Worm (Caenorhabditis elegans): Measurements from ENCODE around the gene F22E5.1.
A peak's percentile ranks its signal among the peaks of the same experiment; 100 is the strongest.
"Not testable (repeated sequence)": the region's sequence is repeated elsewhere in the genome, so short reads cannot be mapped to it uniquely, and the experiment has no call there.

F22E5.1 gene

ce11 chrII:2637359-2637758 lies 36.2 kb upstream of the F22E5.1 start, which contains the start of gene F22E5.21:
Gene F22E5.21, minus strand, starts transcription at chrII:2637459.
- TF ChIP-seq daf-12 (tag; optimal IDR thresholded peaks at IDR 0.05) (no peak), nhr-77 (tag; optimal IDR thresholded peaks at IDR 0.05) (no peak), nhr-67 (tag; optimal IDR thresholded peaks at IDR 0.05) (no peak), unc-39 (tag; optimal IDR thresholded peaks at IDR 0.05) (no peak), tbx-2 (tag; optimal IDR thresholded peaks at IDR 0.05) (no peak), aly-2 (tag; optimal IDR thresholded peaks at IDR 0.05) (no peak), ZK546.5 (tag; optimal IDR thresholded peaks at IDR 0.05) (no peak), R02D3.7 (tag; optimal IDR thresholded peaks at IDR 0.05) (no peak), lsy-12 (tag; optimal IDR thresholded peaks at IDR 0.05) (no peak), nhr-11 (tag; optimal IDR thresholded peaks at IDR 0.05) (no peak), nhr-12 (tag; optimal IDR thresholded peaks at IDR 0.05) (no peak), lin-15B (tag; optimal IDR thresholded peaks at IDR 0.05) (no peak), fkh-10 (GFP tag; optimal IDR thresholded peaks at IDR 0.05) (no peak), mdl-1 (tag; optimal IDR thresholded peaks at IDR 0.05) (no peak), ceh-28 (tag; optimal IDR thresholded peaks at IDR 0.05) (no peak), ama-1 (optimal IDR thresholded peaks at IDR 0.05) (no peak), egl-5 (tag; optimal IDR thresholded peaks at IDR 0.05) (no peak), ceh-82 (tag; optimal IDR thresholded peaks at IDR 0.05) (no peak), lin-39 (tag; optimal IDR thresholded peaks at IDR 0.05) (no peak), nhr-76 (tag; optimal IDR thresholded peaks at IDR 0.05) (no peak)

- TF ChIP-seq fos-1 (tag; optimal IDR thresholded peaks at IDR 0.05) (no peak), ztf-11 (tag; optimal IDR thresholded peaks at IDR 0.05) (no peak), skn-1 (tag; optimal IDR thresholded peaks at IDR 0.05) (peak; percentile 52), pha-4 (tag; optimal IDR thresholded peaks at IDR 0.05) (peak; percentile 32), fkh-10 (GFP tag; optimal IDR thresholded peaks at IDR 0.05) (no peak), ZK546.5 (tag; optimal IDR thresholded peaks at IDR 0.05) (no peak), nhr-25 (tag; optimal IDR thresholded peaks at IDR 0.05) (no peak)
These were observed 35.5 kb upstream of the F22E5.1 start, which contains the start of gene F22E5.9 for ce11 chrII:2638062-2638461. Gene F22E5.9, plus strand, starts transcription at chrII:2638388.

- TF ChIP-seq ceh-82 (tag; optimal IDR thresholded peaks at IDR 0.05); nfya-1 (tag; optimal IDR thresholded peaks at IDR 0.05; ENCODE audit: insufficient read depth); sea-2 (GFP tag; optimal IDR thresholded peaks at IDR 0.05): not testable (repeated sequence)
These were observed 34.0 kb upstream of the F22E5.1 start, which contains the start of gene F22E5.8 for ce11 chrII:2639401-2640088. Gene F22E5.8, plus strand, starts transcription at chrII:2640038.

ce11 chrII:2640982-2641381 lies 32.6 kb upstream of the F22E5.1 start, which contains the start of gene F22E5.23:
Gene F22E5.23, plus strand, starts transcription at chrII:2641282.
- TF ChIP-seq ZK546.5 (tag; optimal IDR thresholded peaks at IDR 0.05) (no peak), egl-27 (tag; optimal IDR thresholded peaks at IDR 0.05) (no peak), unc-62 (GFP tag; optimal IDR thresholded peaks at IDR 0.05) (no peak), ceh-28 (tag; optimal IDR thresholded peaks at IDR 0.05) (no peak), nhr-237 (tag; optimal IDR thresholded peaks at IDR 0.05) (no peak), snpc-4 (tag; optimal IDR thresholded peaks at IDR 0.05) (no peak), nhr-25 (tag; optimal IDR thresholded peaks at IDR 0.05) (no peak), aly-2 (tag; optimal IDR thresholded peaks at IDR 0.05) (no peak), lin-39 (tag; optimal IDR thresholded peaks at IDR 0.05) (no peak), ztf-11 (tag; optimal IDR thresholded peaks at IDR 0.05) (no peak), skn-1 (tag; optimal IDR thresholded peaks at IDR 0.05) (no peak), ztf-4 (tag; optimal IDR thresholded peaks at IDR 0.05) (no peak)

ce11 chrII:2641777-2642176 lies 31.8 kb upstream of the F22E5.1 start, which contains the start of gene F22E5.7:
Gene F22E5.7, plus strand, starts transcription at chrII:2642077.
- TF ChIP-seq nhr-25 (tag; optimal IDR thresholded peaks at IDR 0.05) (no peak), sea-2 (GFP tag; optimal IDR thresholded peaks at IDR 0.05) (no peak), nhr-67 (tag; optimal IDR thresholded peaks at IDR 0.05) (no peak), egl-27 (tag; optimal IDR thresholded peaks at IDR 0.05) (no peak), nhr-28 (tag; optimal IDR thresholded peaks at IDR 0.05) (no peak), snpc-4 (tag; optimal IDR thresholded peaks at IDR 0.05) (no peak), ceh-82 (tag; optimal IDR thresholded peaks at IDR 0.05) (no peak), mml-1 (tag; optimal IDR thresholded peaks at IDR 0.05) (no peak), jun-1 (tag; optimal IDR thresholded peaks at IDR 0.05) (no peak), aly-2 (tag; optimal IDR thresholded peaks at IDR 0.05) (no peak), ceh-9 (tag; optimal IDR thresholded peaks at IDR 0.05) (no peak), elt-2 (tag; optimal IDR thresholded peaks at IDR 0.05) (no peak), unc-39 (tag; optimal IDR thresholded peaks at IDR 0.05) (no peak)
